Fruit fly (Drosophila melanogaster) whole organism, embryonic: ENCODE results near the gene CG43796.

Experiments
- Atf6 ChIP-seq: fragments of 200-800 bp; sonication (Bioruptor generic); IDR thresholded peaks from 2 replicates; pipeline ENCODE4 v1.3.6; 2022; ENCODE audit warnings: missing biosample characterization, missing genetic modification characterization
- Bdp1 ChIP-seq: fragments of 200-800 bp; sonication (Bioruptor generic); optimal IDR thresholded peaks from 3 replicates; lab custom pipeline; 2016; ENCODE audit warnings: missing biosample characterization, missing genetic modification characterization
- Bteb2 ChIP-seq: fragments of 200-800 bp; sonication (Bioruptor generic); optimal IDR thresholded peaks from 2 replicates; lab custom pipeline; 2016; ENCODE audit warnings: missing biosample characterization, missing genetic modification characterization
- CG10147 ChIP-seq: fragments of 200-800 bp; sonication (Bioruptor generic); optimal IDR thresholded peaks from 2 replicates; lab custom pipeline; 2019; ENCODE audit warnings: missing biosample characterization, mild to moderate bottlenecking, missing genetic modification characterization, moderate library complexity
- CG10959 ChIP-seq: fragments of 200-800 bp; sonication (Bioruptor generic); IDR thresholded peaks from 2 replicates; pipeline ENCODE4 v1.3.6; 2022; ENCODE audit warnings: missing biosample characterization, missing genetic modification characterization
- CG11696 ChIP-seq: fragments of 200-800 bp; sonication (Bioruptor generic); IDR thresholded peaks from 2 replicates; pipeline ENCODE4 v1.3.6; 2022; ENCODE audit warnings: missing biosample characterization, missing genetic modification characterization
- CG12659 ChIP-seq: fragments of 200-800 bp; sonication (Bioruptor generic); optimal IDR thresholded peaks from 3 replicates; lab custom pipeline; 2017; ENCODE audit warnings: mild to moderate bottlenecking, missing biosample characterization, missing genetic modification reagents, missing genetic modification characterization
- CG12769 ChIP-seq: fragments of 200-800 bp; sonication (Bioruptor generic); optimal IDR thresholded peaks from 2 replicates; lab custom pipeline; 2019; ENCODE audit warnings: missing biosample characterization, mild to moderate bottlenecking, missing genetic modification characterization, moderate library complexity
- CG13775 ChIP-seq: fragments of 200-800 bp; sonication (Bioruptor generic); optimal IDR thresholded peaks from 3 replicates; lab custom pipeline; 2017; ENCODE audit warnings: missing biosample characterization, mild to moderate bottlenecking, missing genetic modification characterization
- CG14667 ChIP-seq: fragments of 200-800 bp; sonication (Bioruptor generic); IDR thresholded peaks from 2 replicates; pipeline ENCODE4 v1.3.6; 2022; ENCODE audit warnings: missing biosample characterization, missing genetic modification characterization
- CG14965 ChIP-seq: fragments of 200-800 bp; sonication (Bioruptor generic); optimal IDR thresholded peaks from 2 replicates; lab custom pipeline; 2016; ENCODE audit warnings: missing biosample characterization, missing genetic modification characterization, borderline replicate concordance
- CG15696 ChIP-seq: fragments of 200-800 bp; sonication (Bioruptor generic); optimal IDR thresholded peaks from 2 replicates; lab custom pipeline; 2019; ENCODE audit warnings: missing biosample characterization, mild to moderate bottlenecking, missing genetic modification characterization, moderate library complexity
- CG16815 ChIP-seq: fragments of 200-800 bp; sonication (Bioruptor generic); optimal IDR thresholded peaks from 3 replicates; lab custom pipeline; 2017; ENCODE audit warnings: missing biosample characterization, mild to moderate bottlenecking, missing genetic modification characterization
- CG2120 ChIP-seq: fragments of 200-800 bp; sonication (Bioruptor generic); optimal IDR thresholded peaks from 3 replicates; lab custom pipeline; 2016; ENCODE audit warnings: missing biosample characterization, missing genetic modification characterization
- CG4730 ChIP-seq: fragments of 200-800 bp; sonication (Bioruptor generic); IDR thresholded peaks from 2 replicates; pipeline ENCODE4 v1.3.6; 2022; ENCODE audit warnings: missing biosample characterization, missing genetic modification characterization
- CG4854 ChIP-seq: fragments of 200-800 bp; sonication (Bioruptor generic); optimal IDR thresholded peaks from 2 replicates; lab custom pipeline; 2016; ENCODE audit warnings: missing biosample characterization, missing genetic modification characterization, inconsistent platforms
- CG6791 ChIP-seq: fragments of 200-800 bp; sonication (Bioruptor generic); IDR thresholded peaks from 3 replicates; pipeline ENCODE4 v1.3.6; 2022; ENCODE audit warnings: missing biosample characterization, missing genetic modification characterization; ENCODE audit not compliant: partially characterized antibody
- CG9797 ChIP-seq: fragments of 200-800 bp; sonication (Bioruptor generic); optimal IDR thresholded peaks from 3 replicates; lab custom pipeline; 2018; ENCODE audit warnings: missing biosample characterization, mild to moderate bottlenecking, missing genetic modification characterization
- CkIIα-i1 ChIP-seq: fragments of 200-800 bp; sonication (Bioruptor generic); IDR thresholded peaks from 2 replicates; pipeline ENCODE4 v1.3.6; 2022; ENCODE audit warnings: missing biosample characterization, missing genetic modification characterization
- Dip2 ChIP-seq: fragments of 200-800 bp; sonication (Bioruptor generic); IDR thresholded peaks from 2 replicates; pipeline ENCODE4 v1.3.6; 2022; ENCODE audit warnings: missing biosample characterization, missing genetic modification characterization
- E2f1 ChIP-seq: fragments of 200-800 bp; sonication (Bioruptor generic); IDR thresholded peaks from 2 replicates; pipeline ENCODE4 v1.3.6; 2022; ENCODE audit warnings: missing biosample characterization, missing genetic modification characterization
- MESR4 ChIP-seq: fragments of 200-800 bp; sonication (Bioruptor generic); optimal IDR thresholded peaks from 2 replicates; lab custom pipeline; 2018; ENCODE audit warnings: missing biosample characterization, mild to moderate bottlenecking, missing genetic modification characterization, moderate library complexity
- Mrtf ChIP-seq: fragments of 200-800 bp; sonication (Bioruptor generic); IDR thresholded peaks from 3 replicates; pipeline ENCODE4 v1.3.6; 2022; ENCODE audit warnings: missing biosample characterization, missing genetic modification characterization
- NC2α ChIP-seq: fragments of 200-800 bp; sonication (Bioruptor generic); optimal IDR thresholded peaks from 2 replicates; lab custom pipeline; 2016; ENCODE audit warnings: missing biosample characterization, missing genetic modification characterization
- NK7.1 ChIP-seq: fragments of 200-800 bp; sonication (Bioruptor generic); optimal IDR thresholded peaks from 3 replicates; lab custom pipeline; 2016; ENCODE audit warnings: missing biosample characterization, missing genetic modification characterization
- NfI ChIP-seq: fragments of 200-800 bp; sonication (Bioruptor generic); optimal IDR thresholded peaks from 3 replicates; lab custom pipeline; 2018; ENCODE audit warnings: missing biosample characterization, mild to moderate bottlenecking, missing genetic modification characterization, moderate library complexity
- PHDP ChIP-seq: fragments of 200-800 bp; sonication (Bioruptor generic); optimal IDR thresholded peaks from 3 replicates; lab custom pipeline; 2018; ENCODE audit warnings: missing biosample characterization, mild to moderate bottlenecking, missing genetic modification characterization, moderate library complexity
- Ptx1 ChIP-seq: fragments of 200-800 bp; sonication (Bioruptor generic); IDR thresholded peaks from 2 replicates; pipeline ENCODE4 v1.3.6; 2022; ENCODE audit warnings: missing biosample characterization, missing genetic modification characterization
- Scr ChIP-seq: fragments of 200-800 bp; sonication (Bioruptor generic); IDR thresholded peaks from 2 replicates; pipeline ENCODE4 v1.3.6; 2022; ENCODE audit warnings: missing biosample characterization, missing genetic modification characterization; ENCODE audit not compliant: partially characterized antibody
- chinmo ChIP-seq: fragments of 200-800 bp; sonication (Bioruptor generic); IDR thresholded peaks from 4 replicates; pipeline ENCODE4 v1.3.6; 2022; ENCODE audit warnings: missing biosample characterization, missing genetic modification characterization; ENCODE audit not compliant: partially characterized antibody
- cwo ChIP-seq: fragments of 200-800 bp; sonication (Bioruptor generic); optimal IDR thresholded peaks from 3 replicates; lab custom pipeline; 2017; ENCODE audit warnings: missing biosample characterization, missing genetic modification characterization, mild to moderate bottlenecking, moderate library complexity, missing genetic modification reagents
- dati ChIP-seq: fragments of 200-800 bp; sonication (Bioruptor generic); IDR thresholded peaks from 2 replicates; pipeline ENCODE4 v1.3.6; 2022; ENCODE audit warnings: missing biosample characterization, missing genetic modification characterization
- dmrt11E ChIP-seq: fragments of 200-800 bp; sonication (Bioruptor generic); optimal IDR thresholded peaks from 3 replicates; lab custom pipeline; 2018; ENCODE audit warnings: missing biosample characterization, mild to moderate bottlenecking, missing genetic modification characterization, moderate library complexity
- exex ChIP-seq: fragments of 200-800 bp; sonication (Bioruptor generic); optimal IDR thresholded peaks from 4 replicates; lab custom pipeline; 2018; ENCODE audit warnings: missing biosample characterization, mild to moderate bottlenecking, missing genetic modification characterization, moderate library complexity
- ftz-f1 ChIP-seq: fragments of 200-800 bp; sonication (Bioruptor generic); optimal IDR thresholded peaks from 2 replicates; lab custom pipeline; 2016; ENCODE audit warnings: missing biosample characterization, missing genetic modification characterization
- gce ChIP-seq: fragments of 200-800 bp; sonication (Bioruptor generic); IDR thresholded peaks from 3 replicates; pipeline ENCODE4 v1.3.6; 2022; ENCODE audit warnings: missing biosample characterization, missing genetic modification characterization
- gfzf ChIP-seq: fragments of 200-800 bp; sonication (Bioruptor generic); optimal IDR thresholded peaks from 2 replicates; lab custom pipeline; 2016; ENCODE audit warnings: missing biosample characterization, mild to moderate bottlenecking, missing genetic modification characterization, moderate library complexity
- grn ChIP-seq: fragments of 200-800 bp; sonication (Bioruptor generic); optimal IDR thresholded peaks from 3 replicates; lab custom pipeline; 2017; ENCODE audit warnings: missing biosample characterization, missing genetic modification characterization
- ken ChIP-seq: fragments of 200-800 bp; sonication (Bioruptor generic); IDR thresholded peaks from 3 replicates; pipeline ENCODE4 v1.3.6; 2022; ENCODE audit warnings: missing biosample characterization, missing genetic modification characterization
- lbe ChIP-seq: fragments of 200-800 bp; sonication (Bioruptor generic); optimal IDR thresholded peaks from 2 replicates; lab custom pipeline; 2016; ENCODE audit warnings: missing biosample characterization, mild to moderate bottlenecking, missing genetic modification characterization
- lola ChIP-seq, 3 experiments: fragments of >200 bp in 2 of 3; fragments of 200-800 bp in 1 of 3; sonication (Bioruptor generic) in 1 of 3; optimal IDR thresholded peaks; 2 replicates each; lab custom pipeline; 2017 to 2019; ENCODE audit warnings: missing biosample characterization in 3 of 3, missing genetic modification characterization in 3 of 3, mild to moderate bottlenecking in 1 of 3, moderate library complexity in 1 of 3
- nau ChIP-seq: fragments of 200-800 bp; sonication (Bioruptor generic); optimal IDR thresholded peaks from 3 replicates; lab custom pipeline; 2017; ENCODE audit warnings: missing biosample characterization, mild to moderate bottlenecking, missing genetic modification characterization, missing genetic modification reagents
- pnt ChIP-seq: fragments of 200-800 bp; sonication (Bioruptor generic); optimal IDR thresholded peaks from 3 replicates; lab custom pipeline; 2016; ENCODE audit warnings: missing biosample characterization, missing genetic modification characterization
- psq ChIP-seq: fragments of 200-800 bp; sonication (Bioruptor generic); optimal IDR thresholded peaks from 2 replicates; lab custom pipeline; 2017; ENCODE audit warnings: missing biosample characterization, missing genetic modification characterization
- ranshi ChIP-seq: fragments of 200-800 bp; sonication (Bioruptor generic); IDR thresholded peaks from 2 replicates; pipeline ENCODE4 v1.3.6; 2022; ENCODE audit warnings: missing biosample characterization, missing genetic modification characterization
- slp2 ChIP-seq: fragments of 200-800 bp; sonication (Bioruptor generic); optimal IDR thresholded peaks from 2 replicates; lab custom pipeline; 2016; ENCODE audit warnings: missing biosample characterization, missing genetic modification characterization
- ssp ChIP-seq: fragments of 200-800 bp; sonication (Bioruptor generic); IDR thresholded peaks from 2 replicates; pipeline ENCODE4 v1.3.6; 2022; ENCODE audit warnings: missing biosample characterization, missing genetic modification characterization
- unc-4 ChIP-seq: fragments of 200-800 bp; sonication (Bioruptor generic); IDR thresholded peaks from 2 replicates; pipeline ENCODE4 v1.3.6; 2022; ENCODE audit warnings: missing biosample characterization, missing genetic modification characterization; ENCODE audit not compliant: partially characterized antibody
- vvl ChIP-seq: fragments of 200-800 bp; sonication (Bioruptor generic); IDR thresholded peaks from 2 replicates; pipeline ENCODE4 v1.3.6; 2022; ENCODE audit warnings: missing biosample characterization, missing genetic modification characterization
- z ChIP-seq: fragments of 200-800 bp; sonication (Bioruptor generic); IDR thresholded peaks from 3 replicates; pipeline ENCODE4 v1.3.6; 2022; ENCODE audit warnings: missing biosample characterization, missing genetic modification characterization

The CG43796 gene

dm6 chr2L:8464107-8464582, 18.0 kb upstream of the CG43796 start, which contains the start of gene prg (continued):
- TF ChIP-seq CG4730 (GFP tag; lab: Robert Waterston, UW), result no peak
- peak; percentile 94 for TF ChIP-seq unc-4 (GFP tag; lab: Robert Waterston, UW)
- TF ChIP-seq ftz-f1, result no peak
- peak; percentile 36 for TF ChIP-seq exex (tag; lab: Kevin White, UChicago)
- TF ChIP-seq CG2120 (GFP tag; lab: Kevin White, UChicago), result peak; percentile 83
- no peak for TF ChIP-seq Dip2 (GFP tag; lab: Robert Waterston, UW)
- peak; percentile 60 for TF ChIP-seq CG13775
- TF ChIP-seq MESR4 (GFP tag; lab: Kevin White, UChicago), result peak; percentile 70
- TF ChIP-seq dmrt11E, result peak; percentile 51
- peak; percentile 13 for TF ChIP-seq pnt (GFP tag; lab: Kevin White, UChicago)
- peak; percentile 28; the same call in 1 of the 3 replicates for TF ChIP-seq ken (GFP tag; lab: Robert Waterston, UW)
- peak; percentile 70 for TF ChIP-seq CG12659 (GFP tag; lab: Kevin White, UChicago)
- TF ChIP-seq CG10147 (GFP tag; lab: Kevin White, UChicago), result peak; percentile 81
- peak; percentile 69 for TF ChIP-seq PHDP (tag; lab: Kevin White, UChicago)
- no peak for TF ChIP-seq nau
- TF ChIP-seq lola (GFP tag; optimal IDR thresholded peaks at IDR 0.05; lab: Kevin White, UChicago), result peak in 1 of 3 experiments; percentile 54
- no peak for TF ChIP-seq gce (GFP tag; lab: Robert Waterston, UW)
- peak; percentile 63 for TF ChIP-seq Ptx1 (GFP tag; lab: Robert Waterston, UW)
- TF ChIP-seq CG14667 (GFP tag; lab: Robert Waterston, UW), result no peak
- TF ChIP-seq vvl (GFP tag; lab: Robert Waterston, UW), result peak; percentile 64
- peak; percentile 72 for TF ChIP-seq Bteb2 (GFP tag; lab: Kevin White, UChicago)
- TF ChIP-seq CG16815, result peak; percentile 8
- no peak for TF ChIP-seq grn (GFP tag; lab: Kevin White, UChicago)
- peak; percentile 74 for TF ChIP-seq NfI (GFP tag; lab: Kevin White, UChicago)
- TF ChIP-seq Mrtf (GFP tag; lab: Robert Waterston, UW), result no peak; the same call in 2 of the 3 replicates
- TF ChIP-seq CkIIα-i1 (GFP tag; lab: Robert Waterston, UW), result no peak
- peak; percentile 42 for TF ChIP-seq NC2α (GFP tag; lab: Kevin White, UChicago)
- TF ChIP-seq Scr (GFP tag; lab: Robert Waterston, UW), result peak; percentile 96
- no peak for TF ChIP-seq dati (GFP tag; lab: Robert Waterston, UW)
- no peak for TF ChIP-seq psq
- TF ChIP-seq CG10959 (GFP tag; lab: Robert Waterston, UW), result no peak
- TF ChIP-seq CG14965 (GFP tag; lab: Kevin White, UChicago), result no peak
- TF ChIP-seq CG9797 (GFP tag; lab: Kevin White, UChicago), result no peak
- no peak for TF ChIP-seq ssp
- peak; percentile 26 for TF ChIP-seq gfzf (GFP tag; lab: Kevin White, UChicago)
- peak; percentile 59 for TF ChIP-seq ranshi
- TF ChIP-seq CG4854 (GFP tag; lab: Kevin White, UChicago), result peak; percentile 42
- TF ChIP-seq E2f1 (GFP tag; lab: Robert Waterston, UW), result peak; percentile 35; the same call in 1 of the 2 replicates
- peak; percentile 28 for TF ChIP-seq CG12769
- peak; percentile 43 for TF ChIP-seq CG15696 (tag; lab: Kevin White, UChicago)
- TF ChIP-seq CG11696, result peak; percentile 39; the same call in 1 of the 2 replicates
- TF ChIP-seq z (GFP tag; lab: Robert Waterston, UW), result no peak
- TF ChIP-seq Atf6 (GFP tag; lab: Robert Waterston, UW), result peak; percentile 72; the same call in 1 of the 2 replicates
- peak; percentile 50 for TF ChIP-seq cwo (GFP tag; lab: Kevin White, UChicago)
- TF ChIP-seq Bdp1 (GFP tag; lab: Kevin White, UChicago), result no peak
- TF ChIP-seq slp2, result peak; percentile 28
- peak; percentile 24 for TF ChIP-seq NK7.1
- TF ChIP-seq CG6791, result peak; percentile 97
- peak; percentile 64 for TF ChIP-seq lbe (GFP tag; lab: Kevin White, UChicago)
- peak; percentile 97 for TF ChIP-seq chinmo (GFP tag; lab: Robert Waterston, UW)
